Fruit fly (Drosophila melanogaster) whole organism, embryonic: Measurements from ENCODE around the gene CG9550.
A peak's percentile ranks its signal among the peaks of the same experiment; 100 is the strongest.

Experiments
- Asciz ChIP-seq: fragments of 200-800 bp; sonication (Bioruptor generic); optimal IDR thresholded peaks from 2 replicates; lab custom pipeline; 2017; ENCODE audit warnings: missing biosample characterization, mild to moderate bottlenecking, missing genetic modification characterization, missing genetic modification reagents
- BEAF-32 ChIP-seq: fragments of 200-800 bp; sonication (Bioruptor generic); optimal IDR thresholded peaks from 3 replicates; lab custom pipeline; 2017; ENCODE audit warnings: missing biosample characterization, missing genetic modification characterization, mild to moderate bottlenecking, moderate library complexity, missing genetic modification reagents
- CG10274 ChIP-seq: fragments of 200-800 bp; sonication (Bioruptor generic); optimal IDR thresholded peaks from 3 replicates; lab custom pipeline; 2017; ENCODE audit warnings: missing biosample characterization, mild to moderate bottlenecking, missing genetic modification characterization
- CG10979 ChIP-seq: fragments of 200-800 bp; sonication (Bioruptor generic); optimal IDR thresholded peaks from 2 replicates; lab custom pipeline; 2018; ENCODE audit warnings: missing biosample characterization, mild to moderate bottlenecking, missing genetic modification characterization, moderate library complexity
- CG11696 ChIP-seq: fragments of 200-800 bp; sonication (Bioruptor generic); IDR thresholded peaks from 2 replicates; pipeline ENCODE4 v1.3.6; 2022; ENCODE audit warnings: missing biosample characterization, missing genetic modification characterization
- CG12744 ChIP-seq: fragments of 200-800 bp; sonication (Bioruptor generic); optimal IDR thresholded peaks from 2 replicates; lab custom pipeline; 2016; ENCODE audit warnings: missing biosample characterization, missing genetic modification characterization
- CG13424 ChIP-seq: fragments of 200-800 bp; sonication (Bioruptor generic); optimal IDR thresholded peaks from 2 replicates; lab custom pipeline; 2019; ENCODE audit warnings: missing biosample characterization, mild to moderate bottlenecking, missing genetic modification characterization, moderate library complexity
- CG13894 ChIP-seq: fragments of 200-800 bp; sonication (Bioruptor generic); optimal IDR thresholded peaks from 3 replicates; lab custom pipeline; 2018; ENCODE audit warnings: missing biosample characterization, mild to moderate bottlenecking, missing genetic modification characterization, moderate library complexity
- CG14710 ChIP-seq: fragments of 200-800 bp; sonication (Bioruptor generic); optimal IDR thresholded peaks from 3 replicates; lab custom pipeline; 2019; ENCODE audit warnings: missing biosample characterization, mild to moderate bottlenecking, missing genetic modification characterization, moderate library complexity
- CG1647 ChIP-seq: fragments of 200-800 bp; sonication (Bioruptor generic); optimal IDR thresholded peaks from 3 replicates; lab custom pipeline; 2016; ENCODE audit warnings: missing biosample characterization, missing genetic modification characterization
- CG16779 ChIP-seq: fragments of 200-800 bp; sonication (Bioruptor generic); IDR thresholded peaks from 2 replicates; pipeline ENCODE4 v1.3.6; 2022; ENCODE audit warnings: missing biosample characterization, missing genetic modification characterization
- CG17568 ChIP-seq: fragments of 200-800 bp; sonication (Bioruptor generic); optimal IDR thresholded peaks from 2 replicates; lab custom pipeline; 2018; ENCODE audit warnings: missing biosample characterization, mild to moderate bottlenecking, missing genetic modification characterization, moderate library complexity
- CG1792 ChIP-seq: fragments of 200-800 bp; sonication (Bioruptor generic); optimal IDR thresholded peaks from 2 replicates; lab custom pipeline; 2016; ENCODE audit warnings: missing biosample characterization, missing genetic modification characterization
- CG2889 ChIP-seq: fragments of 200-800 bp; sonication (Bioruptor generic); IDR thresholded peaks from 3 replicates; pipeline ENCODE4 v1.3.6; 2022; ENCODE audit warnings: missing biosample characterization, missing genetic modification characterization
- CG34224 ChIP-seq: fragments of 200-800 bp; sonication (Bioruptor generic); IDR thresholded peaks from 3 replicates; pipeline ENCODE4 v1.3.6; 2022; ENCODE audit warnings: missing biosample characterization, missing genetic modification characterization; ENCODE audit not compliant: partially characterized antibody
- CG4424 ChIP-seq: fragments of 200-800 bp; sonication (Bioruptor generic); optimal IDR thresholded peaks from 3 replicates; lab custom pipeline; 2016; ENCODE audit warnings: missing biosample characterization, missing genetic modification characterization
- CG6272 ChIP-seq: fragments of 200-800 bp; sonication (Bioruptor generic); IDR thresholded peaks from 2 replicates; pipeline ENCODE4 v1.3.6; 2022; ENCODE audit warnings: missing biosample characterization, missing genetic modification characterization
- CG9817 ChIP-seq: fragments of 200-800 bp; sonication (Bioruptor generic); optimal IDR thresholded peaks from 2 replicates; lab custom pipeline; 2018; ENCODE audit warnings: missing biosample characterization, mild to moderate bottlenecking, missing genetic modification characterization, moderate library complexity
- Doc2 ChIP-seq: fragments of 200-800 bp; sonication (Bioruptor generic); IDR thresholded peaks from 2 replicates; pipeline ENCODE4 v1.3.6; 2022; ENCODE audit warnings: missing biosample characterization, missing genetic modification characterization
- Hey ChIP-seq: fragments of 200-800 bp; sonication (Bioruptor generic); optimal IDR thresholded peaks from 3 replicates; lab custom pipeline; 2018; ENCODE audit warnings: missing biosample characterization, mild to moderate bottlenecking, missing genetic modification characterization
- Hmx ChIP-seq: fragments of 200-800 bp; sonication (Bioruptor generic); optimal IDR thresholded peaks from 2 replicates; lab custom pipeline; 2016; ENCODE audit warnings: missing biosample characterization, missing genetic modification characterization
- Hr3 ChIP-seq: fragments of 200-800 bp; sonication (Bioruptor generic); optimal IDR thresholded peaks from 3 replicates; lab custom pipeline; 2016; ENCODE audit warnings: missing biosample characterization, missing genetic modification characterization
- Mes4 ChIP-seq: fragments of 200-800 bp; sonication (Bioruptor generic); optimal IDR thresholded peaks from 2 replicates; lab custom pipeline; 2016; ENCODE audit warnings: missing biosample characterization, missing genetic modification characterization
- Mrtf ChIP-seq: fragments of 200-800 bp; sonication (Bioruptor generic); IDR thresholded peaks from 3 replicates; pipeline ENCODE4 v1.3.6; 2022; ENCODE audit warnings: missing biosample characterization, missing genetic modification characterization
- NK7.1 ChIP-seq: fragments of 200-800 bp; sonication (Bioruptor generic); optimal IDR thresholded peaks from 3 replicates; lab custom pipeline; 2016; ENCODE audit warnings: missing biosample characterization, missing genetic modification characterization
- Neu2 ChIP-seq: fragments of 200-800 bp; sonication (Bioruptor generic); optimal IDR thresholded peaks from 3 replicates; lab custom pipeline; 2016; ENCODE audit warnings: missing biosample characterization, missing genetic modification characterization, borderline replicate concordance
- Poxn ChIP-seq: fragments of 200-800 bp; sonication (Bioruptor generic); IDR thresholded peaks from 2 replicates; pipeline ENCODE4 v1.3.6; 2022; ENCODE audit warnings: missing biosample characterization, missing genetic modification characterization
- TFAM ChIP-seq: fragments of 200-800 bp; sonication (Bioruptor generic); optimal IDR thresholded peaks from 2 replicates; lab custom pipeline; 2017; ENCODE audit warnings: missing biosample characterization, missing genetic modification characterization, inconsistent platforms
- Tbp ChIP-seq: fragments of >200 bp; optimal IDR thresholded peaks from 2 replicates; lab custom pipeline; 2018; ENCODE audit warnings: missing biosample characterization, missing genetic modification characterization
- abd-A ChIP-seq: fragments of 200-800 bp; sonication (Bioruptor generic); optimal IDR thresholded peaks from 3 replicates; lab custom pipeline; 2019; ENCODE audit warnings: missing biosample characterization, mild to moderate bottlenecking, missing genetic modification characterization, moderate library complexity
- ato ChIP-seq: fragments of 200-800 bp; sonication (Bioruptor generic); IDR thresholded peaks from 2 replicates; pipeline ENCODE4 v1.3.6; 2022; ENCODE audit warnings: missing biosample characterization, missing genetic modification characterization; ENCODE audit not compliant: partially characterized antibody
- bcd ChIP-seq: fragments of 200-800 bp; sonication (Bioruptor generic); optimal IDR thresholded peaks from 2 replicates; lab custom pipeline; 2017; ENCODE audit warnings: missing biosample characterization, mild to moderate bottlenecking, missing genetic modification characterization
- bsh ChIP-seq, 2 experiments: fragments of 200-800 bp; sonication (Bioruptor generic); optimal IDR thresholded peaks; 2 replicates each; lab custom pipeline; 2017 to 2018; ENCODE audit warnings: mild to moderate bottlenecking in 2 of 2, missing biosample characterization in 2 of 2, missing genetic modification characterization in 2 of 2, moderate library complexity in 1 of 2
- chm ChIP-seq: fragments of 200-800 bp; sonication (Bioruptor generic); IDR thresholded peaks from 2 replicates; pipeline ENCODE4 v1.3.6; 2022; ENCODE audit warnings: missing biosample characterization, missing genetic modification characterization
- dmrt99B ChIP-seq: fragments of 200-800 bp; sonication (Bioruptor generic); optimal IDR thresholded peaks from 2 replicates; lab custom pipeline; 2018; ENCODE audit warnings: missing biosample characterization, mild to moderate bottlenecking, missing genetic modification characterization, moderate library complexity
- gcm ChIP-seq: fragments of 200-800 bp; sonication (Bioruptor generic); optimal IDR thresholded peaks from 2 replicates; lab custom pipeline; 2019; ENCODE audit warnings: missing biosample characterization, mild to moderate bottlenecking, missing genetic modification characterization, moderate library complexity
- gcm2 ChIP-seq: fragments of 200-800 bp; sonication (Bioruptor generic); optimal IDR thresholded peaks from 2 replicates; lab custom pipeline; 2016; ENCODE audit warnings: missing biosample characterization, missing genetic modification characterization
- h ChIP-seq: fragments of >200 bp; optimal IDR thresholded peaks from 2 replicates; lab custom pipeline; 2017
- luna ChIP-seq: fragments of 200-800 bp; sonication (Bioruptor generic); optimal IDR thresholded peaks from 2 replicates; lab custom pipeline; 2016; ENCODE audit warnings: missing biosample characterization, missing genetic modification characterization
- mirr ChIP-seq: fragments of 200-800 bp; sonication (Bioruptor generic); optimal IDR thresholded peaks from 3 replicates; lab custom pipeline; 2018; ENCODE audit warnings: missing biosample characterization, mild to moderate bottlenecking, missing genetic modification characterization
- mld ChIP-seq: fragments of 200-800 bp; sonication (Bioruptor generic); IDR thresholded peaks from 3 replicates; pipeline ENCODE4 v1.3.6; 2022; ENCODE audit warnings: missing biosample characterization, missing genetic modification characterization; ENCODE audit not compliant: partially characterized antibody
- nom ChIP-seq: fragments of 200-800 bp; sonication (Bioruptor generic); optimal IDR thresholded peaks from 2 replicates; lab custom pipeline; 2017; ENCODE audit warnings: missing biosample characterization, missing genetic modification characterization, mild to moderate bottlenecking, moderate library complexity, missing genetic modification reagents
- schlank ChIP-seq: fragments of 200-800 bp; sonication (Bioruptor generic); optimal IDR thresholded peaks from 2 replicates; lab custom pipeline; 2018; ENCODE audit warnings: missing biosample characterization, mild to moderate bottlenecking, missing genetic modification characterization
- sisA ChIP-seq: fragments of 200-800 bp; sonication (Bioruptor generic); IDR thresholded peaks from 2 replicates; pipeline ENCODE4 v1.3.6; 2022; ENCODE audit warnings: missing biosample characterization, missing genetic modification characterization
- sna ChIP-seq: fragments of 200-800 bp; sonication (Bioruptor generic); IDR thresholded peaks from 2 replicates; pipeline ENCODE4 v1.3.6; 2022; ENCODE audit warnings: missing biosample characterization, missing genetic modification characterization; ENCODE audit not compliant: partially characterized antibody
- ssp ChIP-seq: fragments of 200-800 bp; sonication (Bioruptor generic); IDR thresholded peaks from 2 replicates; pipeline ENCODE4 v1.3.6; 2022; ENCODE audit warnings: missing biosample characterization, missing genetic modification characterization
- stc ChIP-seq: fragments of 200-800 bp; sonication (Bioruptor generic); IDR thresholded peaks from 2 replicates; pipeline ENCODE4 v1.3.6; 2022; ENCODE audit warnings: missing biosample characterization, missing genetic modification characterization
- tna ChIP-seq: fragments of 200-800 bp; sonication (Bioruptor generic); IDR thresholded peaks from 2 replicates; pipeline ENCODE4 v1.3.6; 2022; ENCODE audit warnings: missing biosample characterization, missing genetic modification characterization; ENCODE audit not compliant: partially characterized antibody
- toy ChIP-seq: fragments of 200-800 bp; sonication (Bioruptor generic); IDR thresholded peaks from 2 replicates; pipeline ENCODE4 v1.3.6; 2022; ENCODE audit warnings: missing biosample characterization, missing genetic modification characterization
- tx ChIP-seq: fragments of 200-800 bp; sonication (Bioruptor generic); optimal IDR thresholded peaks from 2 replicates; lab custom pipeline; 2016; ENCODE audit warnings: missing biosample characterization, missing genetic modification characterization
- vfl ChIP-seq: fragments of 200-800 bp; sonication (Bioruptor generic); optimal IDR thresholded peaks from 2 replicates; lab custom pipeline; 2016; ENCODE audit warnings: missing biosample characterization, missing genetic modification characterization

The CG9550 gene

DNA sequence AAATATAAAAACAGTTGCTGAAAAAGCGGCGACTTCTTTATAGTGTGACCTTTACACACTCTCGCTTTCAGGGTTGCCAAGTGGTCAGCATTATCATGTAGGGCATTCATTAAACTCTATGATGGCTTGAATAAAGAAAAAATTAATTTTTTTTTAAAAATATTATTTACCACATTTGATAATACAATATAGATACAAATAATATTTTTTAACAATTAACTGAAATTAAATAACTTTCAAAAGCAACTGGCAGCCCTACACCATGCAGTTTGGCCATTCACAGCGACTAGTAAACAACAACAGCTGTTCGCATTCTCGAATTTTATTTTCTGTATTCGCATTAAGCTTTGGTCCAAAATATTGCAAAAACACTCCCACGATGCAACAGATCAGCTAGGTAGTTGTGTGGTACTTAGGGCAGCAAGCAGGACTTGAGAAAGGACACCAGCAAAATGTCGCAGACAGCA, 6.0 kb upstream of the CG9550 start, which contains the start of the genes Phf5a and CG31638 (continued):
- TF ChIP-seq sisA (GFP tag; lab: Robert Waterston, UW) (peak; percentile 92), CG9817 (tag; lab: Kevin White, UChicago) (peak; percentile 82), mirr (GFP tag; lab: Kevin White, UChicago) (peak; percentile 70), NK7.1 (GFP tag; lab: Kevin White, UChicago) (no peak), CG1792 (GFP tag; lab: Kevin White, UChicago) (no peak), bcd (GFP tag; lab: Kevin White, UChicago) (peak; percentile 86), CG2889 (GFP tag; lab: Robert Waterston, UW) (peak; percentile 97), CG6272 (GFP tag; lab: Robert Waterston, UW) (peak; percentile 98), ssp (GFP tag; lab: Robert Waterston, UW) (peak; percentile 48), TFAM (GFP tag; lab: Kevin White, UChicago) (peak; percentile 69), CG11696 (GFP tag; lab: Robert Waterston, UW) (peak; percentile 90), gcm2 (GFP tag; lab: Kevin White, UChicago) (peak; percentile 70), CG10274 (GFP tag; lab: Kevin White, UChicago) (peak; percentile 78), schlank (tag; lab: Kevin White, UChicago) (peak; percentile 57), Hey (tag; lab: Kevin White, UChicago) (no peak), Mrtf (GFP tag; lab: Robert Waterston, UW) (peak; percentile 38; the same call in 1 of the 3 replicates), dmrt99B (tag; lab: Kevin White, UChicago) (peak; percentile 95), gcm (GFP tag; lab: Kevin White, UChicago) (peak; percentile 95), CG10979 (tag; lab: Kevin White, UChicago) (peak; percentile 95), mld (GFP tag; lab: Robert Waterston, UW) (no peak), sna (GFP tag; lab: Robert Waterston, UW) (no peak; the same call in 1 of the 2 replicates), abd-A (tag; lab: Kevin White, UChicago) (no peak), CG17568 (GFP tag; lab: Kevin White, UChicago) (no peak), CG1647 (GFP tag; lab: Kevin White, UChicago) (no peak), CG14710 (tag; lab: Kevin White, UChicago) (peak; percentile 97), Hmx (GFP tag; lab: Kevin White, UChicago) (peak; percentile 18), Tbp (GFP tag; lab: Kevin White, UChicago) (no peak), BEAF-32 (GFP tag; lab: Kevin White, UChicago) (peak; percentile 30), h (no peak), vfl (peak; percentile 86), Poxn (GFP tag; lab: Robert Waterston, UW) (no peak), CG34224 (0 out of 3 replicates have a peak, but pooled peaks have one; percentile 39), CG13424 (tag; lab: Kevin White, UChicago) (peak; percentile 98), CG16779 (GFP tag; lab: Robert Waterston, UW) (peak; percentile 73), Hr3 (GFP tag; lab: Kevin White, UChicago) (peak; percentile 98), nom (peak; percentile 79), Neu2 (GFP tag; lab: Kevin White, UChicago) (no peak), CG12744 (GFP tag; lab: Kevin White, UChicago) (no peak), tx (GFP tag; lab: Kevin White, UChicago) (peak; percentile 76), Doc2 (GFP tag; lab: Robert Waterston, UW) (peak; percentile 91), Mes4 (GFP tag; lab: Kevin White, UChicago) (peak; percentile 1), CG13894 (tag; lab: Kevin White, UChicago) (peak; percentile 96), ato (GFP tag; lab: Robert Waterston, UW) (no peak), chm (GFP tag; lab: Robert Waterston, UW) (peak; percentile 77), luna (GFP tag; lab: Kevin White, UChicago) (no peak), toy (GFP tag; lab: Robert Waterston, UW) (peak; percentile 90), tna (GFP tag; lab: Robert Waterston, UW) (no peak), Asciz (GFP tag; lab: Kevin White, UChicago) (peak; percentile 90), stc (GFP tag; lab: Robert Waterston, UW) (peak; percentile 95), CG4424 (GFP tag; lab: Kevin White, UChicago) (peak; percentile 97), bsh (GFP tag; optimal IDR thresholded peaks at IDR 0.05; lab: Kevin White, UChicago) (peak; percentile 50 to 68)
